Worm (Caenorhabditis elegans) whole organism, L4 larva: Measurements from ENCODE around the gene str-148.

Source experiments
- ama-1 ChIP-seq: fragments of 150-350 bp; optimal IDR thresholded peaks from 2 replicates; lab custom pipeline; 2014; ENCODE audit warnings: inconsistent platforms, mixed read lengths
- hmg-1.1 ChIP-seq: fragments of 200-800 bp; sonication (Bioruptor generic); IDR thresholded peaks from 2 replicates; pipeline ENCODE4 v1.3.6; 2022; ENCODE audit warnings: missing genetic modification reagents, missing genetic modification characterization, missing compliant biosample characterization
- jun-1 ChIP-seq: fragments of 150-350 bp; optimal IDR thresholded peaks from 2 replicates; lab custom pipeline; 2014; ENCODE audit warnings: missing biosample characterization, missing genetic modification reagents, missing genetic modification characterization
- mdl-1 ChIP-seq, 2 experiments: fragments of 150-350 bp in 1 of 2; sonication (generic microtip) in 1 of 2; optimal IDR thresholded peaks; 2 replicates each; lab custom pipeline; 2014 to 2017; ENCODE audit warnings: missing biosample characterization in 2 of 2, missing genetic modification characterization in 2 of 2
- nhr-28 ChIP-seq: fragments of 150-350 bp; optimal IDR thresholded peaks from 2 replicates; lab custom pipeline; 2014; ENCODE audit warnings: missing biosample characterization, missing genetic modification characterization
- pqm-1 ChIP-seq: sonication (generic microtip); optimal IDR thresholded peaks from 2 replicates; lab custom pipeline; 2017; ENCODE audit warnings: missing biosample characterization, missing genetic modification characterization
- unc-130 ChIP-seq: sonication (generic microtip); optimal IDR thresholded peaks from 2 replicates; lab custom pipeline; 2016; ENCODE audit warnings: missing genetic modification reagents, missing genetic modification characterization, missing compliant biosample characterization
- zip-11 ChIP-seq: fragments of 200-800 bp; sonication (Bioruptor generic); IDR thresholded peaks from 2 replicates; pipeline ENCODE4 v1.3.6; 2022; ENCODE audit warnings: missing genetic modification characterization, missing compliant biosample characterization

DNA sequence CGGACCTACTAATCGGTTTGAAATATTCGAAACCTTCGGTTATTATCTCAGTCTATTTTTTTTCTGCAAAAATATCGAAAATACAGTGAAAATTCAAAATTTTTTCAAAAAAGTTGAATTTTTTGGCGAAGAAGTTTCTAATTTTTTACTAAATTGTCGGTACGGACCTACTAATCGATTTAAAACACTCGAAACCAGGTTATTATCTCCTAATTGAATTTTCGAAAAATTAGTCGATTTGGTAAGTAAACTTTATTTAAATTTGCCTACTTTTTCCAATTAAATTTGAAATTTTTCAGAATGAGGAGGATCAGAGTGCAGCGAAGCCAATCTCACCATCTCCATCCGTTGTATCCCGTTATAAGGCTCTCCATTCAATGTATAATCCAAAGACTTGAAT, 25.1 kb downstream of the str-148 start, which contains the start of gene K02E7.12:
- TF ChIP-seq ama-1 (lab: Kevin White, UChicago) = no peak
- TF ChIP-seq hmg-1.1 (GFP tag; lab: Robert Waterston, UW) = no peak
- no peak for TF ChIP-seq mdl-1 (tag; optimal IDR thresholded peaks at IDR 0.05; lab: Kevin White, UChicago)
- TF ChIP-seq jun-1 = no peak
- TF ChIP-seq unc-130 (GFP tag; lab: Kevin White, UChicago) = no peak
- no peak for TF ChIP-seq pqm-1
- no peak for TF ChIP-seq nhr-28 (tag; lab: Kevin White, UChicago)
- no peak for TF ChIP-seq zip-11
